Fruit fly (Drosophila melanogaster) whole organism, embryonic: ENCODE results near the gene Sik2.

Experiments
- Atf-2 ChIP-seq: fragments of 200-800 bp; sonication (Bioruptor generic); optimal IDR thresholded peaks from 2 replicates; lab custom pipeline; 2016; ENCODE audit warnings: missing biosample characterization, missing genetic modification characterization
- Awh ChIP-seq: fragments of 200-800 bp; sonication (Bioruptor generic); IDR thresholded peaks from 2 replicates; pipeline ENCODE4, ENCODE4 v1.3.6; 2022; ENCODE audit warnings: missing biosample characterization, missing genetic modification characterization
- BEAF-32 ChIP-seq: fragments of 200-800 bp; sonication (Bioruptor generic); optimal IDR thresholded peaks from 3 replicates; lab custom pipeline; 2017; ENCODE audit warnings: missing biosample characterization, missing genetic modification characterization, mild to moderate bottlenecking, moderate library complexity, missing genetic modification reagents
- CG10565 ChIP-seq: fragments of 200-800 bp; sonication (Bioruptor generic); optimal IDR thresholded peaks from 3 replicates; lab custom pipeline; 2016; ENCODE audit warnings: missing biosample characterization, mild to moderate bottlenecking, missing genetic modification characterization
- CG11504 ChIP-seq: fragments of 200-800 bp; sonication (Bioruptor generic); optimal IDR thresholded peaks from 3 replicates; lab custom pipeline; 2019; ENCODE audit warnings: missing biosample characterization, mild to moderate bottlenecking, missing genetic modification characterization, moderate library complexity
- CG12299 ChIP-seq: fragments of 200-800 bp; sonication (Bioruptor generic); optimal IDR thresholded peaks from 2 replicates; lab custom pipeline; 2018; ENCODE audit warnings: missing biosample characterization, mild to moderate bottlenecking, missing genetic modification characterization
- CG1233 ChIP-seq: fragments of 200-800 bp; sonication (Bioruptor generic); optimal IDR thresholded peaks from 4 replicates; lab custom pipeline; 2018; ENCODE audit warnings: missing biosample characterization, mild to moderate bottlenecking, missing genetic modification characterization
- CG13287 ChIP-seq: fragments of 200-800 bp; sonication (Bioruptor generic); IDR thresholded peaks from 2 replicates; pipeline ENCODE4 v1.3.6; 2022; ENCODE audit warnings: missing biosample characterization, missing genetic modification characterization; ENCODE audit not compliant: partially characterized antibody
- CG15514 ChIP-seq: fragments of 200-800 bp; sonication (Bioruptor generic); optimal IDR thresholded peaks from 3 replicates; lab custom pipeline; 2017; ENCODE audit warnings: missing biosample characterization, missing genetic modification characterization, mild to moderate bottlenecking, moderate library complexity, missing genetic modification reagents
- CG16813 ChIP-seq: fragments of 200-800 bp; sonication (Bioruptor generic); IDR thresholded peaks from 3 replicates; pipeline ENCODE4 v1.3.6; 2022; ENCODE audit warnings: missing biosample characterization, missing genetic modification characterization; ENCODE audit not compliant: partially characterized antibody
- CG17912 ChIP-seq: fragments of 200-800 bp; sonication (Bioruptor generic); optimal IDR thresholded peaks from 2 replicates; lab custom pipeline; 2018; ENCODE audit warnings: missing biosample characterization, mild to moderate bottlenecking, missing genetic modification characterization
- CG2129 ChIP-seq: fragments of 200-800 bp; sonication (Bioruptor generic); IDR thresholded peaks from 2 replicates; pipeline ENCODE4 v1.3.6; 2022; ENCODE audit warnings: missing biosample characterization, missing genetic modification characterization; ENCODE audit not compliant: partially characterized antibody
- CG32767 ChIP-seq: fragments of 200-800 bp; sonication (Bioruptor generic); IDR thresholded peaks from 2 replicates; pipeline ENCODE4 v1.3.6; 2022; ENCODE audit warnings: missing biosample characterization, missing genetic modification characterization
- CG33213 ChIP-seq: fragments of 200-800 bp; sonication (Bioruptor generic); optimal IDR thresholded peaks from 3 replicates; lab custom pipeline; 2016; ENCODE audit warnings: missing biosample characterization, missing genetic modification characterization
- CG4730 ChIP-seq: fragments of 200-800 bp; sonication (Bioruptor generic); IDR thresholded peaks from 2 replicates; pipeline ENCODE4 v1.3.6; 2022; ENCODE audit warnings: missing biosample characterization, missing genetic modification characterization
- CG5245 ChIP-seq: fragments of 200-800 bp; sonication (Bioruptor generic); optimal IDR thresholded peaks from 3 replicates; lab custom pipeline; 2016; ENCODE audit warnings: missing biosample characterization, missing genetic modification characterization
- CG6683 ChIP-seq: fragments of 200-800 bp; sonication (Bioruptor generic); optimal IDR thresholded peaks from 2 replicates; lab custom pipeline; 2017; ENCODE audit warnings: missing biosample characterization, mild to moderate bottlenecking, missing genetic modification characterization, missing genetic modification reagents
- CG6791 ChIP-seq: fragments of 200-800 bp; sonication (Bioruptor generic); IDR thresholded peaks from 3 replicates; pipeline ENCODE4 v1.3.6; 2022; ENCODE audit warnings: missing biosample characterization, missing genetic modification characterization; ENCODE audit not compliant: partially characterized antibody
- CG6854 ChIP-seq: fragments of 200-800 bp; sonication (Bioruptor generic); optimal IDR thresholded peaks from 3 replicates; lab custom pipeline; 2017; ENCODE audit warnings: missing biosample characterization, mild to moderate bottlenecking, missing genetic modification characterization
- CG7271 ChIP-seq: fragments of 200-800 bp; sonication (Bioruptor generic); optimal IDR thresholded peaks from 2 replicates; lab custom pipeline; 2018; ENCODE audit warnings: missing biosample characterization, mild to moderate bottlenecking, missing genetic modification characterization, moderate library complexity
- CG9797 ChIP-seq: fragments of 200-800 bp; sonication (Bioruptor generic); optimal IDR thresholded peaks from 3 replicates; lab custom pipeline; 2018; ENCODE audit warnings: missing biosample characterization, mild to moderate bottlenecking, missing genetic modification characterization
- CG9932 ChIP-seq: fragments of 200-800 bp; sonication (Bioruptor generic); IDR thresholded peaks from 2 replicates; pipeline ENCODE4 v1.3.6; 2022; ENCODE audit warnings: missing biosample characterization, missing genetic modification characterization
- D19B ChIP-seq: fragments of 200-800 bp; sonication (Bioruptor generic); optimal IDR thresholded peaks from 2 replicates; lab custom pipeline; 2017; ENCODE audit warnings: missing biosample characterization, mild to moderate bottlenecking, missing genetic modification characterization
- H2.0 ChIP-seq: fragments of 200-800 bp; sonication (Bioruptor generic); IDR thresholded peaks from 2 replicates; pipeline ENCODE4 v1.3.6; 2022; ENCODE audit warnings: missing biosample characterization, missing genetic modification characterization
- Jarid2 ChIP-seq: fragments of 200-800 bp; sonication (Bioruptor generic); optimal IDR thresholded peaks from 3 replicates; lab custom pipeline; 2017; ENCODE audit warnings: mild to moderate bottlenecking, missing biosample characterization, missing genetic modification reagents, missing genetic modification characterization
- Mad ChIP-seq: fragments of 200-800 bp; sonication (Bioruptor generic); optimal IDR thresholded peaks from 2 replicates; lab custom pipeline; 2016; ENCODE audit warnings: missing biosample characterization, missing genetic modification characterization
- Neu2 ChIP-seq: fragments of 200-800 bp; sonication (Bioruptor generic); optimal IDR thresholded peaks from 3 replicates; lab custom pipeline; 2016; ENCODE audit warnings: missing biosample characterization, missing genetic modification characterization, borderline replicate concordance
- Scr ChIP-seq: fragments of 200-800 bp; sonication (Bioruptor generic); IDR thresholded peaks from 2 replicates; pipeline ENCODE4 v1.3.6; 2022; ENCODE audit warnings: missing biosample characterization, missing genetic modification characterization; ENCODE audit not compliant: partially characterized antibody
- Trl ChIP-seq, 3 experiments: fragments of >200 bp in 2 of 3; fragments of 200-800 bp in 1 of 3; sonication (Bioruptor generic) in 1 of 3; optimal IDR thresholded peaks; 2 replicates in 1 of 3; 3 replicates in 2 of 3; lab custom pipeline; 2016 to 2017; ENCODE audit warnings: missing biosample characterization in 1 of 3, missing genetic modification characterization in 1 of 3
- abd-A ChIP-seq: fragments of 200-800 bp; sonication (Bioruptor generic); optimal IDR thresholded peaks from 3 replicates; lab custom pipeline; 2019; ENCODE audit warnings: missing biosample characterization, mild to moderate bottlenecking, missing genetic modification characterization, moderate library complexity
- ac ChIP-seq: fragments of 200-800 bp; sonication (Bioruptor generic); optimal IDR thresholded peaks from 3 replicates; lab custom pipeline; 2017; ENCODE audit warnings: missing biosample characterization, mild to moderate bottlenecking, missing genetic modification characterization
- ci ChIP-seq: fragments of 200-800 bp; sonication (Bioruptor generic); IDR thresholded peaks from 3 replicates; pipeline ENCODE4 v1.3.6; 2022; ENCODE audit warnings: missing biosample characterization, missing genetic modification characterization
- crc ChIP-seq: fragments of 200-800 bp; sonication (Bioruptor generic); optimal IDR thresholded peaks from 2 replicates; lab custom pipeline; 2016; ENCODE audit warnings: missing biosample characterization, missing genetic modification characterization
- crol ChIP-seq: fragments of 200-800 bp; sonication (Bioruptor generic); IDR thresholded peaks from 2 replicates; pipeline ENCODE4 v1.3.6; 2022; ENCODE audit warnings: missing biosample characterization, missing genetic modification characterization
- dpn ChIP-seq, 2 experiments: fragments of 200-800 bp; sonication (Bioruptor generic); optimal IDR thresholded peaks; 3 replicates each; lab custom pipeline; 2016; ENCODE audit warnings: missing biosample characterization in 2 of 2, missing genetic modification characterization in 2 of 2
- exex ChIP-seq: fragments of 200-800 bp; sonication (Bioruptor generic); optimal IDR thresholded peaks from 4 replicates; lab custom pipeline; 2018; ENCODE audit warnings: missing biosample characterization, mild to moderate bottlenecking, missing genetic modification characterization, moderate library complexity
- ftz-f1 ChIP-seq: fragments of 200-800 bp; sonication (Bioruptor generic); optimal IDR thresholded peaks from 2 replicates; lab custom pipeline; 2016; ENCODE audit warnings: missing biosample characterization, missing genetic modification characterization
- fu2 ChIP-seq: fragments of 200-800 bp; sonication (Bioruptor generic); optimal IDR thresholded peaks from 2 replicates; lab custom pipeline; 2016; ENCODE audit warnings: missing biosample characterization, missing genetic modification characterization
- hkb ChIP-seq, 2 experiments: fragments of 200-800 bp in 1 of 2; fragments of >200 bp in 1 of 2; sonication (Bioruptor generic) in 1 of 2; IDR thresholded peaks in 1 of 2; optimal IDR thresholded peaks in 1 of 2; 2 replicates each; pipeline versions ENCODE4 v1.3.6 to Lab custom; 2017 to 2022; ENCODE audit warnings: missing biosample characterization in 1 of 2, missing genetic modification characterization in 1 of 2
- ind ChIP-seq: fragments of 200-800 bp; sonication (Bioruptor generic); optimal IDR thresholded peaks from 3 replicates; lab custom pipeline; 2016; ENCODE audit warnings: missing biosample characterization, missing genetic modification characterization
- jumu ChIP-seq: fragments of 200-800 bp; sonication (Bioruptor generic); optimal IDR thresholded peaks from 3 replicates; lab custom pipeline; 2016; ENCODE audit warnings: missing biosample characterization, missing genetic modification characterization
- nau ChIP-seq: fragments of 200-800 bp; sonication (Bioruptor generic); optimal IDR thresholded peaks from 3 replicates; lab custom pipeline; 2017; ENCODE audit warnings: missing biosample characterization, mild to moderate bottlenecking, missing genetic modification characterization, missing genetic modification reagents
- nom ChIP-seq: fragments of 200-800 bp; sonication (Bioruptor generic); optimal IDR thresholded peaks from 2 replicates; lab custom pipeline; 2017; ENCODE audit warnings: missing biosample characterization, missing genetic modification characterization, mild to moderate bottlenecking, moderate library complexity, missing genetic modification reagents
- sens ChIP-seq: fragments of 200-800 bp; sonication (Bioruptor generic); peaks from one replicate; lab custom pipeline; 2016; ENCODE audit warnings: missing biosample characterization, missing genetic modification characterization
- sisA ChIP-seq: fragments of 200-800 bp; sonication (Bioruptor generic); IDR thresholded peaks from 2 replicates; pipeline ENCODE4 v1.3.6; 2022; ENCODE audit warnings: missing biosample characterization, missing genetic modification characterization
- sqz ChIP-seq: fragments of 200-800 bp; sonication (Bioruptor generic); optimal IDR thresholded peaks from 3 replicates; lab custom pipeline; 2018; ENCODE audit warnings: missing biosample characterization, mild to moderate bottlenecking, missing genetic modification characterization
- tgo ChIP-seq: fragments of 200-800 bp; sonication (Bioruptor generic); IDR thresholded peaks from 3 replicates; pipeline ENCODE4 v1.3.6; 2022; ENCODE audit warnings: missing biosample characterization, missing genetic modification characterization
- unc-4 ChIP-seq: fragments of 200-800 bp; sonication (Bioruptor generic); IDR thresholded peaks from 2 replicates; pipeline ENCODE4 v1.3.6; 2022; ENCODE audit warnings: missing biosample characterization, missing genetic modification characterization; ENCODE audit not compliant: partially characterized antibody
- vfl ChIP-seq: fragments of 200-800 bp; sonication (Bioruptor generic); optimal IDR thresholded peaks from 2 replicates; lab custom pipeline; 2016; ENCODE audit warnings: missing biosample characterization, missing genetic modification characterization

Gene Sik2

dm6 chrX:2012121-2012452 is 49.6 kb downstream of the Sik2 start (continued):
- 0 out of 3 replicates have a peak, but pooled peaks have one; percentile 34 for TF ChIP-seq CG6791 (GFP tag; lab: Robert Waterston, UW)
- TF ChIP-seq CG17912 (GFP tag; lab: Kevin White, UChicago), result no peak
- peak; percentile 56 for TF ChIP-seq sqz (GFP tag; lab: Kevin White, UChicago)
- no peak for TF ChIP-seq sens (GFP tag; lab: Kevin White, UChicago)
- TF ChIP-seq Atf-2 (GFP tag; lab: Kevin White, UChicago), result no peak
- TF ChIP-seq CG5245, result no peak
- TF ChIP-seq Jarid2, result peak; percentile 0
- TF ChIP-seq fu2 (GFP tag; lab: Kevin White, UChicago), result no peak
- no peak for TF ChIP-seq nau (GFP tag; lab: Kevin White, UChicago)
- no peak for TF ChIP-seq CG10565 (GFP tag; lab: Kevin White, UChicago)
- no peak for TF ChIP-seq abd-A
- no peak for TF ChIP-seq H2.0 (GFP tag; lab: Robert Waterston, UW)
- TF ChIP-seq ind, result no peak
- TF ChIP-seq CG7271, result no peak
- TF ChIP-seq sisA (GFP tag; lab: Robert Waterston, UW), result no peak
- no peak for TF ChIP-seq ftz-f1 (GFP tag; lab: Kevin White, UChicago)
- no peak for TF ChIP-seq crc (GFP tag; lab: Kevin White, UChicago)
- no peak for TF ChIP-seq D19B
- no peak for TF ChIP-seq CG9932 (GFP tag; lab: Robert Waterston, UW)
- TF ChIP-seq CG11504 (tag; lab: Kevin White, UChicago), result no peak
- no peak for TF ChIP-seq CG32767 (GFP tag; lab: Robert Waterston, UW)
- no peak for TF ChIP-seq ci (GFP tag; lab: Robert Waterston, UW)
- TF ChIP-seq Mad (GFP tag; lab: Kevin White, UChicago), result no peak
- peak; percentile 58 to 59 for TF ChIP-seq Trl (optimal IDR thresholded peaks at IDR 0.05; lab: Kevin White, UChicago)
- TF ChIP-seq Trl (GFP tag; optimal IDR thresholded peaks at IDR 0.05; lab: Kevin White, UChicago), result no peak
- TF ChIP-seq dpn (GFP tag; optimal IDR thresholded peaks at IDR 0.05; lab: Kevin White, UChicago), result no peak
- TF ChIP-seq CG9797, result no peak
- no peak for TF ChIP-seq CG6854 (GFP tag; lab: Kevin White, UChicago)
- TF ChIP-seq vfl (GFP tag; lab: Kevin White, UChicago), result no peak
- TF ChIP-seq Neu2, result no peak
- peak; percentile 73 for TF ChIP-seq crol (GFP tag; lab: Robert Waterston, UW)
- no peak for TF ChIP-seq CG6683
- TF ChIP-seq nom (GFP tag; lab: Kevin White, UChicago), result peak; percentile 59
- TF ChIP-seq CG33213 (GFP tag; lab: Kevin White, UChicago), result no peak
- TF ChIP-seq jumu, result no peak
- no peak for TF ChIP-seq CG4730 (GFP tag; lab: Robert Waterston, UW)
- TF ChIP-seq unc-4, result peak; percentile 32; the same call in 1 of the 2 replicates
- TF ChIP-seq Awh (GFP tag; lab: Robert Waterston, UW), result no peak
- TF ChIP-seq ac (GFP tag; lab: Kevin White, UChicago), result no peak
- TF ChIP-seq CG13287 (GFP tag; lab: Robert Waterston, UW), result peak; percentile 39; the same call in 1 of the 2 replicates
- TF ChIP-seq CG12299 (tag; lab: Kevin White, UChicago), result peak; percentile 39
- 0 out of 3 replicates have a peak, but pooled peaks have one; percentile 20 for TF ChIP-seq CG16813 (GFP tag; lab: Robert Waterston, UW)
- TF ChIP-seq CG1233, result no peak
- TF ChIP-seq exex (tag; lab: Kevin White, UChicago), result no peak
- TF ChIP-seq tgo (GFP tag; lab: Robert Waterston, UW), result no peak
- peak; percentile 41; the same call in 1 of the 2 replicates for TF ChIP-seq Scr (GFP tag; lab: Robert Waterston, UW)
- TF ChIP-seq CG2129 (GFP tag; lab: Robert Waterston, UW), result no peak
- peak; percentile 43 for TF ChIP-seq BEAF-32
- TF ChIP-seq CG15514 (GFP tag; lab: Kevin White, UChicago), result no peak
- no peak for TF ChIP-seq hkb (optimal IDR thresholded peaks at IDR 0.05; lab: Kevin White, UChicago)
- 0 out of 2 replicates have a peak, but pooled peaks have one; percentile 22 for TF ChIP-seq hkb (GFP tag; IDR thresholded peaks at IDR 0.05; lab: Robert Waterston, UW)
